Worm (Caenorhabditis elegans) whole organism, early embryonic: ENCODE data around the gene Y50E8A.5.

Source experiments
- ama-1 ChIP-seq: fragments of 150-350 bp; optimal IDR thresholded peaks from 2 replicates; lab custom pipeline; 2014
- ceh-13 ChIP-seq: fragments of 200-800 bp; sonication (Bioruptor generic); optimal IDR thresholded peaks from 2 replicates; lab custom pipeline; 2018; ENCODE audit warnings: mild to moderate bottlenecking, missing genetic modification characterization, missing compliant biosample characterization
- ceh-36 ChIP-seq: sonication (generic microtip); optimal IDR thresholded peaks from 2 replicates; lab custom pipeline; 2016; ENCODE audit warnings: missing genetic modification characterization, inconsistent platforms, missing compliant biosample characterization
- flt-1 ChIP-seq: fragments of 200-800 bp; sonication (Bioruptor generic); IDR thresholded peaks from 2 replicates; pipeline ENCODE4 v1.3.6; 2022; ENCODE audit warnings: missing genetic modification characterization, missing compliant biosample characterization
- hmbx-1 ChIP-seq: sonication (generic microtip); optimal IDR thresholded peaks from 2 replicates; lab custom pipeline; 2016; ENCODE audit warnings: mild to moderate bottlenecking, missing genetic modification characterization, missing compliant biosample characterization
- pes-1 ChIP-seq: fragments of 200-800 bp; sonication (Bioruptor generic); IDR thresholded peaks from 2 replicates; pipeline ENCODE4 v1.3.6; 2022; ENCODE audit warnings: missing genetic modification reagents, missing genetic modification characterization, missing compliant biosample characterization
- tra-4 ChIP-seq: sonication (generic microtip); optimal IDR thresholded peaks from 2 replicates; lab custom pipeline; 2017; ENCODE audit warnings: missing genetic modification characterization, missing compliant biosample characterization

- TF ChIP-seq ama-1 (lab: Kevin White, UChicago): no peak
- no peak for TF ChIP-seq hmbx-1 (tag; lab: Kevin White, UChicago)
- no peak for TF ChIP-seq ceh-13 (GFP tag; lab: Kevin White, UChicago)
- TF ChIP-seq tra-4 (tag; lab: Kevin White, UChicago): no peak
- no peak for TF ChIP-seq ceh-36 (tag; lab: Kevin White, UChicago)
- no peak for TF ChIP-seq flt-1 (GFP tag; lab: Robert Waterston, UW)
- TF ChIP-seq pes-1: no peak
These were observed 42.9 kb upstream of the Y50E8A.5 start, which contains the start of the genes scrm-7 and Y50E8A.10 for ce11 chrV:14779644-14780043.
